Worm (Caenorhabditis elegans) whole organism, L1 larva: ENCODE data around the gene srh-69.

Source experiments
- C34B4.2 ChIP-seq: sonication (generic microtip); optimal IDR thresholded peaks from 2 replicates; lab custom pipeline; 2017; ENCODE audit warnings: mild to moderate bottlenecking, missing genetic modification characterization, missing compliant biosample characterization
- alr-1 ChIP-seq: fragments of 200-800 bp; sonication (Bioruptor generic); optimal IDR thresholded peaks from 2 replicates; lab custom pipeline; 2018; ENCODE audit warnings: borderline replicate concordance, mild to moderate bottlenecking, missing genetic modification characterization, missing compliant biosample characterization
- ama-1 ChIP-seq: fragments of 150-350 bp; optimal IDR thresholded peaks from 2 replicates; lab custom pipeline; 2014
- ces-1 ChIP-seq: fragments of 150-350 bp; optimal IDR thresholded peaks from 2 replicates; lab custom pipeline; 2014; ENCODE audit warnings: missing biosample characterization, missing genetic modification reagents, missing genetic modification characterization
- dpl-1 ChIP-seq, 3 experiments: fragments of 150-350 bp in 2 of 3; sonication (generic microtip) in 1 of 3; optimal IDR thresholded peaks; 2 replicates each; lab custom pipeline; 2014 to 2017; ENCODE audit warnings: missing biosample characterization in 3 of 3, missing genetic modification characterization in 3 of 3, missing genetic modification reagents in 3 of 3
- elt-3 ChIP-seq, 6 experiments: fragments of 150-350 bp in 1 of 6; sonication (generic microtip); optimal IDR thresholded peaks; 2 replicates each; lab custom pipeline; 2017 to 2018; ENCODE audit warnings: missing biosample characterization in 6 of 6, missing genetic modification characterization in 6 of 6, inconsistent platforms in 1 of 6
- fkh-10 ChIP-seq: sonication (generic microtip); optimal IDR thresholded peaks from 2 replicates; lab custom pipeline; 2017; ENCODE audit warnings: missing biosample characterization, missing genetic modification reagents, missing genetic modification characterization
- lin-39 ChIP-seq: fragments of 150-350 bp; optimal IDR thresholded peaks from 2 replicates; lab custom pipeline; 2014; ENCODE audit warnings: missing biosample characterization, missing genetic modification reagents, missing genetic modification characterization
- pag-3 ChIP-seq: sonication (generic microtip); optimal IDR thresholded peaks from 2 replicates; lab custom pipeline; 2017; ENCODE audit warnings: missing genetic modification characterization, mild to moderate bottlenecking, missing compliant biosample characterization, antibody characterized with exemption, borderline replicate concordance; ENCODE audit not compliant: insufficient read depth
- pax-3 ChIP-seq: fragments of 200-800 bp; sonication (Bioruptor generic); optimal IDR thresholded peaks from 2 replicates; lab custom pipeline; 2018; ENCODE audit warnings: mild to moderate bottlenecking, missing genetic modification characterization, moderate library complexity, missing compliant biosample characterization
- sup-37 ChIP-seq: fragments of 200-800 bp; sonication (Bioruptor generic); optimal IDR thresholded peaks from 2 replicates; lab custom pipeline; 2018; ENCODE audit warnings: mild to moderate bottlenecking, missing genetic modification characterization, missing compliant biosample characterization

- no peak for TF ChIP-seq fkh-10 (GFP tag; lab: Kevin White, UChicago)
- TF ChIP-seq C34B4.2 (tag; lab: Kevin White, UChicago): no peak
- no peak for TF ChIP-seq pax-3 (tag; lab: Kevin White, UChicago)
- TF ChIP-seq pag-3: no peak
- no peak for TF ChIP-seq ces-1
- TF ChIP-seq ama-1 (lab: Kevin White, UChicago): no peak
- no peak for TF ChIP-seq alr-1 (tag; lab: Kevin White, UChicago)
- TF ChIP-seq sup-37 (GFP tag; lab: Kevin White, UChicago): no peak
- TF ChIP-seq elt-3 (tag; optimal IDR thresholded peaks at IDR 0.05; lab: Kevin White, UChicago): no peak
- TF ChIP-seq lin-39 (tag; lab: Kevin White, UChicago): no peak
- TF ChIP-seq dpl-1 (GFP tag; optimal IDR thresholded peaks at IDR 0.05; lab: Kevin White, UChicago): no peak
These were observed 13.4 kb upstream of the srh-69 start, which contains the start of gene srx-119 for ce11 chrII:12527947-12528346.
